Worm (Caenorhabditis elegans) whole organism, L3 larva: ENCODE data around the gene igdb-1.

Experiments used
- ZK546.5 ChIP-seq: sonication (generic microtip); optimal IDR thresholded peaks from 2 replicates; lab custom pipeline; 2017; ENCODE audit warnings: missing biosample characterization, missing genetic modification characterization
- aly-2 ChIP-seq: fragments of 150-350 bp; optimal IDR thresholded peaks from 2 replicates; lab custom pipeline; 2014; ENCODE audit warnings: missing biosample characterization, missing genetic modification characterization
- ceh-28 ChIP-seq: fragments of 150-350 bp; optimal IDR thresholded peaks from 2 replicates; lab custom pipeline; 2014; ENCODE audit warnings: missing biosample characterization, missing genetic modification reagents, missing genetic modification characterization
- ceh-82 ChIP-seq: fragments of 150-350 bp; optimal IDR thresholded peaks from 2 replicates; lab custom pipeline; 2014; ENCODE audit warnings: missing biosample characterization, missing genetic modification characterization
- ceh-9 ChIP-seq: sonication (generic microtip); optimal IDR thresholded peaks from 2 replicates; lab custom pipeline; 2018; ENCODE audit warnings: missing biosample characterization, missing genetic modification characterization
- egl-27 ChIP-seq: sonication (generic microtip); optimal IDR thresholded peaks from 4 replicates; lab custom pipeline; 2017; ENCODE audit warnings: missing biosample characterization, missing genetic modification reagents, missing genetic modification characterization
- egl-5 ChIP-seq: fragments of 150-350 bp; optimal IDR thresholded peaks from 2 replicates; lab custom pipeline; 2017; ENCODE audit warnings: missing biosample characterization, missing genetic modification reagents, missing genetic modification characterization, inconsistent platforms
- elt-1 ChIP-seq: fragments of 150-350 bp; optimal IDR thresholded peaks from 2 replicates; lab custom pipeline; 2014; ENCODE audit warnings: missing biosample characterization, missing genetic modification characterization
- elt-2 ChIP-seq: sonication (generic microtip); optimal IDR thresholded peaks from 2 replicates; lab custom pipeline; 2016; ENCODE audit warnings: missing genetic modification reagents, mild to moderate bottlenecking, missing genetic modification characterization, missing compliant biosample characterization
- fkh-10 ChIP-seq: sonication (generic microtip); optimal IDR thresholded peaks from 2 replicates; lab custom pipeline; 2017; ENCODE audit warnings: missing biosample characterization, missing genetic modification reagents, missing genetic modification characterization
- fkh-2 ChIP-seq: fragments of 150-350 bp; optimal IDR thresholded peaks from 2 replicates; lab custom pipeline; 2014; ENCODE audit warnings: missing biosample characterization, missing genetic modification reagents, missing genetic modification characterization
- fos-1 ChIP-seq: fragments of 150-350 bp; optimal IDR thresholded peaks from 2 replicates; lab custom pipeline; 2014; ENCODE audit warnings: missing biosample characterization, missing genetic modification characterization
- hmg-11 ChIP-seq: sonication (generic microtip); optimal IDR thresholded peaks from 2 replicates; lab custom pipeline; 2016; ENCODE audit warnings: missing genetic modification characterization, missing compliant biosample characterization
- jun-1 ChIP-seq: fragments of 150-350 bp; optimal IDR thresholded peaks from 2 replicates; lab custom pipeline; 2014; ENCODE audit warnings: missing biosample characterization, missing genetic modification reagents, missing genetic modification characterization
- lin-15B ChIP-seq: fragments of 150-350 bp; optimal IDR thresholded peaks from 2 replicates; lab custom pipeline; 2014; ENCODE audit warnings: missing biosample characterization, missing genetic modification characterization
- lin-39 ChIP-seq: fragments of 150-350 bp; optimal IDR thresholded peaks from 2 replicates; lab custom pipeline; 2018; ENCODE audit warnings: missing biosample characterization, missing genetic modification reagents, missing genetic modification characterization
- lsy-12 ChIP-seq: sonication (generic microtip); optimal IDR thresholded peaks from 2 replicates; lab custom pipeline; 2016; ENCODE audit warnings: mild to moderate bottlenecking, missing genetic modification characterization, missing compliant biosample characterization
- mdl-1 ChIP-seq: fragments of 150-350 bp; optimal IDR thresholded peaks from 2 replicates; lab custom pipeline; 2014; ENCODE audit warnings: missing biosample characterization, missing genetic modification characterization
- mml-1 ChIP-seq: fragments of 150-350 bp; sonication (generic microtip); optimal IDR thresholded peaks from 3 replicates; lab custom pipeline; 2014; ENCODE audit warnings: missing biosample characterization, missing genetic modification characterization
- nfya-1 ChIP-seq: sonication (generic microtip); optimal IDR thresholded peaks from 2 replicates; lab custom pipeline; 2017; ENCODE audit warnings: missing genetic modification characterization, mild to moderate bottlenecking, missing compliant biosample characterization, antibody characterized with exemption, moderate library complexity; ENCODE audit not compliant: insufficient read depth
- nhr-11 ChIP-seq: fragments of 150-350 bp; optimal IDR thresholded peaks from 2 replicates; lab custom pipeline; 2014; ENCODE audit warnings: missing biosample characterization, missing genetic modification characterization
- nhr-23 ChIP-seq: fragments of 150-350 bp; optimal IDR thresholded peaks from 2 replicates; lab custom pipeline; 2014; ENCODE audit warnings: missing biosample characterization, missing genetic modification reagents, missing genetic modification characterization
- nhr-237 ChIP-seq: fragments of 150-350 bp; optimal IDR thresholded peaks from 2 replicates; lab custom pipeline; 2014; ENCODE audit warnings: missing biosample characterization, missing genetic modification characterization
- nhr-25 ChIP-seq: sonication (generic microtip); optimal IDR thresholded peaks from 2 replicates; lab custom pipeline; 2017; ENCODE audit warnings: missing biosample characterization, missing genetic modification characterization
- nhr-43 ChIP-seq: sonication (generic microtip); optimal IDR thresholded peaks from 2 replicates; lab custom pipeline; 2016; ENCODE audit warnings: mild to moderate bottlenecking, missing genetic modification characterization, missing compliant biosample characterization; ENCODE audit not compliant: poor library complexity, severe bottlenecking
- nhr-67 ChIP-seq: fragments of 150-350 bp; optimal IDR thresholded peaks from 2 replicates; lab custom pipeline; 2014; ENCODE audit warnings: missing biosample characterization, missing genetic modification characterization
- nhr-76 ChIP-seq: fragments of 150-350 bp; sonication (generic microtip); optimal IDR thresholded peaks from 5 replicates; lab custom pipeline; 2014; ENCODE audit warnings: missing biosample characterization, missing genetic modification characterization
- nhr-77 ChIP-seq: fragments of 150-350 bp; optimal IDR thresholded peaks from 2 replicates; lab custom pipeline; 2014; ENCODE audit warnings: missing biosample characterization, missing genetic modification characterization
- pha-4 ChIP-seq: fragments of 150-350 bp; optimal IDR thresholded peaks from 2 replicates; lab custom pipeline; 2014; ENCODE audit warnings: missing biosample characterization, missing genetic modification reagents, missing genetic modification characterization
- pqm-1 ChIP-seq: fragments of 150-350 bp; optimal IDR thresholded peaks from 2 replicates; lab custom pipeline; 2017; ENCODE audit warnings: missing biosample characterization, missing genetic modification characterization, inconsistent platforms
- skn-1 ChIP-seq: fragments of 150-350 bp; optimal IDR thresholded peaks from 2 replicates; lab custom pipeline; 2014; ENCODE audit warnings: missing biosample characterization, missing genetic modification characterization
- snpc-4 ChIP-seq: fragments of 150-350 bp; optimal IDR thresholded peaks from 2 replicates; lab custom pipeline; 2014; ENCODE audit warnings: missing biosample characterization, missing genetic modification characterization
- tbx-2 ChIP-seq: sonication (generic microtip); optimal IDR thresholded peaks from 2 replicates; lab custom pipeline; 2016; ENCODE audit warnings: mild to moderate bottlenecking, missing genetic modification characterization, missing compliant biosample characterization
- unc-39 ChIP-seq: sonication (generic microtip); optimal IDR thresholded peaks from 4 replicates; lab custom pipeline; 2017; ENCODE audit warnings: missing biosample characterization, missing genetic modification characterization
- ztf-11 ChIP-seq: fragments of 150-350 bp; optimal IDR thresholded peaks from 2 replicates; lab custom pipeline; 2014; ENCODE audit warnings: missing biosample characterization, missing genetic modification characterization
- ztf-4 ChIP-seq: fragments of 150-350 bp; optimal IDR thresholded peaks from 2 replicates; lab custom pipeline; 2014; ENCODE audit warnings: missing biosample characterization, missing genetic modification characterization

The igdb-1 gene

ce11 chrIV:12525409-12525808, 46.6 kb downstream of the igdb-1 start, which contains the start of gene eak-4:
Gene eak-4, minus strand, starts transcription at chrIV:12525509.
- no peak for TF ChIP-seq unc-39
- no peak for TF ChIP-seq lsy-12 (tag; lab: Kevin White, UChicago)
- TF ChIP-seq fkh-10 (GFP tag; lab: Kevin White, UChicago) = no peak
- no peak for TF ChIP-seq aly-2 (tag; lab: Kevin White, UChicago)
- TF ChIP-seq nhr-237 (tag; lab: Kevin White, UChicago) = no peak
- no peak for TF ChIP-seq ceh-82
- TF ChIP-seq nhr-76 (tag; lab: Kevin White, UChicago) = no peak
- no peak for TF ChIP-seq nhr-67 (tag; lab: Kevin White, UChicago)
- TF ChIP-seq fos-1 = no peak
- TF ChIP-seq nhr-11 (tag; lab: Kevin White, UChicago) = no peak
- TF ChIP-seq egl-5 (tag; lab: Kevin White, UChicago) = no peak
- no peak for TF ChIP-seq elt-2 (tag; lab: Kevin White, UChicago)
- TF ChIP-seq elt-1 = no peak
- no peak for TF ChIP-seq ztf-11 (tag; lab: Kevin White, UChicago)
- TF ChIP-seq nhr-25 (tag; lab: Kevin White, UChicago) = no peak

- TF ChIP-seq skn-1 (tag; lab: Kevin White, UChicago) (peak; percentile 41), hmg-11 (tag; lab: Kevin White, UChicago) (no peak), tbx-2 (tag; lab: Kevin White, UChicago) (no peak), pha-4 (tag; lab: Kevin White, UChicago) (peak; percentile 86), fos-1 (no peak), ztf-4 (no peak), nhr-43 (tag; lab: Kevin White, UChicago) (no peak), lin-39 (no peak), nfya-1 (tag; lab: Kevin White, UChicago) (no peak), ceh-28 (tag; lab: Kevin White, UChicago) (no peak), nhr-237 (tag; lab: Kevin White, UChicago) (no peak), egl-27 (tag; lab: Kevin White, UChicago) (no peak), fkh-2 (tag; lab: Kevin White, UChicago) (no peak), lin-15B (no peak), ceh-82 (no peak), pqm-1 (tag; lab: Kevin White, UChicago) (peak; percentile 71), ztf-11 (tag; lab: Kevin White, UChicago) (no peak), nhr-67 (tag; lab: Kevin White, UChicago) (no peak), nhr-77 (tag; lab: Kevin White, UChicago) (no peak), jun-1 (tag; lab: Kevin White, UChicago) (peak; percentile 78), nhr-76 (tag; lab: Kevin White, UChicago) (no peak), elt-2 (tag; lab: Kevin White, UChicago) (peak; percentile 92), mml-1 (tag; lab: Kevin White, UChicago) (no peak), snpc-4 (tag; lab: Kevin White, UChicago) (peak; percentile 0)
These were observed 48.4 kb downstream of the igdb-1 start, which contains the start of gene F53B2.8 for ce11 chrIV:12527217-12527616. Gene F53B2.8, minus strand, starts transcription at chrIV:12527396.

ce11 chrIV:12531047-12531446, 52.2 kb downstream of the igdb-1 start, which contains the start of gene F53B2.5:
Gene F53B2.5, minus strand, starts transcription at chrIV:12531147.
- TF ChIP-seq pha-4 (tag; lab: Kevin White, UChicago) (no peak), fkh-10 (GFP tag; lab: Kevin White, UChicago) (no peak), ztf-11 (tag; lab: Kevin White, UChicago) (no peak), ZK546.5 (tag; lab: Kevin White, UChicago) (no peak), nhr-11 (tag; lab: Kevin White, UChicago) (no peak), mdl-1 (tag; lab: Kevin White, UChicago) (no peak), lin-39 (no peak), egl-5 (tag; lab: Kevin White, UChicago) (no peak), snpc-4 (tag; lab: Kevin White, UChicago) (no peak), pqm-1 (tag; lab: Kevin White, UChicago) (no peak), elt-1 (no peak), nhr-237 (tag; lab: Kevin White, UChicago) (no peak)

- TF ChIP-seq elt-1 (peak; percentile 89), nhr-25 (tag; lab: Kevin White, UChicago) (peak; percentile 73), nhr-23 (tag; lab: Kevin White, UChicago) (peak; percentile 33), ceh-9 (no peak)
These were observed 52.7 kb downstream of the igdb-1 start for ce11 chrIV:12531464-12531863.
